Fruit fly (Drosophila melanogaster) whole organism, adult: Measurements from ENCODE around the gene nAChRbeta1.

Experiments
- CG11617 ChIP-seq: fragments of 200-800 bp; sonication (Bioruptor generic); optimal IDR thresholded peaks from 2 replicates; lab custom pipeline; 2017; ENCODE audit warnings: mild to moderate bottlenecking, missing biosample characterization, missing genetic modification reagents, missing genetic modification characterization
- CG12768 ChIP-seq: fragments of 200-800 bp; sonication (Bioruptor generic); optimal IDR thresholded peaks from 2 replicates; lab custom pipeline; 2017; ENCODE audit warnings: missing biosample characterization, missing genetic modification characterization, mild to moderate bottlenecking, moderate library complexity, missing genetic modification reagents
- CG14711 ChIP-seq: fragments of 200-800 bp; sonication (Bioruptor generic); optimal IDR thresholded peaks from 2 replicates; lab custom pipeline; 2018; ENCODE audit warnings: missing biosample characterization, mild to moderate bottlenecking, missing genetic modification characterization, moderate library complexity
- CG1620 ChIP-seq: fragments of 200-800 bp; sonication (Bioruptor generic); optimal IDR thresholded peaks from 2 replicates; lab custom pipeline; 2016; ENCODE audit warnings: missing biosample characterization, missing genetic modification characterization
- CG33017 ChIP-seq: fragments of 200-800 bp; sonication (Bioruptor generic); optimal IDR thresholded peaks from 2 replicates; lab custom pipeline; 2018; ENCODE audit warnings: missing biosample characterization, mild to moderate bottlenecking, missing genetic modification characterization, moderate library complexity
- CG5204 ChIP-seq: fragments of 200-800 bp; sonication (Bioruptor generic); optimal IDR thresholded peaks from 2 replicates; lab custom pipeline; 2016; ENCODE audit warnings: missing biosample characterization, missing genetic modification characterization
- CG7045 ChIP-seq: fragments of 200-800 bp; sonication (Bioruptor generic); optimal IDR thresholded peaks from 2 replicates; lab custom pipeline; 2017; ENCODE audit warnings: missing biosample characterization, mild to moderate bottlenecking, missing genetic modification characterization
- CG7101 ChIP-seq: fragments of 200-800 bp; sonication (Bioruptor generic); optimal IDR thresholded peaks from 2 replicates; lab custom pipeline; 2018; ENCODE audit warnings: missing biosample characterization, mild to moderate bottlenecking, missing genetic modification characterization, moderate library complexity
- Clk ChIP-seq: fragments of 200-800 bp; sonication (Bioruptor generic); optimal IDR thresholded peaks from 2 replicates; lab custom pipeline; 2017; ENCODE audit warnings: missing biosample characterization, missing genetic modification characterization
- Crg-1 ChIP-seq: fragments of 200-800 bp; sonication (Bioruptor generic); optimal IDR thresholded peaks from 2 replicates; lab custom pipeline; 2016; ENCODE audit warnings: missing biosample characterization, missing genetic modification characterization
- Hr96 ChIP-seq: fragments of 200-800 bp; sonication (Bioruptor generic); optimal IDR thresholded peaks from 2 replicates; lab custom pipeline; 2016; ENCODE audit warnings: missing biosample characterization, missing genetic modification characterization
- Mnt ChIP-seq: fragments of 200-800 bp; sonication (Bioruptor generic); optimal IDR thresholded peaks from 2 replicates; lab custom pipeline; 2016; ENCODE audit warnings: missing biosample characterization, mild to moderate bottlenecking, missing genetic modification characterization
- bab1 ChIP-seq: fragments of 200-800 bp; sonication (Bioruptor generic); optimal IDR thresholded peaks from 3 replicates; lab custom pipeline; 2019; ENCODE audit warnings: missing biosample characterization, mild to moderate bottlenecking, missing genetic modification characterization, moderate library complexity
- cic ChIP-seq: fragments of 200-800 bp; sonication (Bioruptor generic); optimal IDR thresholded peaks from 2 replicates; lab custom pipeline; 2017; ENCODE audit warnings: missing biosample characterization, mild to moderate bottlenecking, missing genetic modification characterization, moderate library complexity
- cnc ChIP-seq, 2 experiments: fragments of >200 bp; optimal IDR thresholded peaks; 2 replicates each; lab custom pipeline; 2017
- kay ChIP-seq: fragments of 200-800 bp; sonication (Bioruptor generic); peaks from one replicate; lab custom pipeline; 2016; ENCODE audit warnings: missing biosample characterization, missing genetic modification characterization, borderline replicate concordance
- ovo ChIP-seq: fragments of 200-800 bp; sonication (Bioruptor generic); optimal IDR thresholded peaks from 2 replicates; lab custom pipeline; 2016; ENCODE audit warnings: missing biosample characterization, missing genetic modification characterization
- pad ChIP-seq: fragments of 200-800 bp; sonication (Bioruptor generic); optimal IDR thresholded peaks from 3 replicates; lab custom pipeline; 2017; ENCODE audit warnings: missing biosample characterization, missing genetic modification characterization, mild to moderate bottlenecking, moderate library complexity, missing genetic modification reagents
- tj ChIP-seq: fragments of 200-800 bp; sonication (Bioruptor generic); optimal IDR thresholded peaks from 3 replicates; lab custom pipeline; 2017; ENCODE audit warnings: missing biosample characterization, mild to moderate bottlenecking, missing genetic modification characterization, moderate library complexity
- toe ChIP-seq: fragments of 200-800 bp; sonication (Bioruptor generic); optimal IDR thresholded peaks from 2 replicates; lab custom pipeline; 2016; ENCODE audit warnings: missing biosample characterization, missing genetic modification characterization

nAChRbeta1 gene

DNA sequence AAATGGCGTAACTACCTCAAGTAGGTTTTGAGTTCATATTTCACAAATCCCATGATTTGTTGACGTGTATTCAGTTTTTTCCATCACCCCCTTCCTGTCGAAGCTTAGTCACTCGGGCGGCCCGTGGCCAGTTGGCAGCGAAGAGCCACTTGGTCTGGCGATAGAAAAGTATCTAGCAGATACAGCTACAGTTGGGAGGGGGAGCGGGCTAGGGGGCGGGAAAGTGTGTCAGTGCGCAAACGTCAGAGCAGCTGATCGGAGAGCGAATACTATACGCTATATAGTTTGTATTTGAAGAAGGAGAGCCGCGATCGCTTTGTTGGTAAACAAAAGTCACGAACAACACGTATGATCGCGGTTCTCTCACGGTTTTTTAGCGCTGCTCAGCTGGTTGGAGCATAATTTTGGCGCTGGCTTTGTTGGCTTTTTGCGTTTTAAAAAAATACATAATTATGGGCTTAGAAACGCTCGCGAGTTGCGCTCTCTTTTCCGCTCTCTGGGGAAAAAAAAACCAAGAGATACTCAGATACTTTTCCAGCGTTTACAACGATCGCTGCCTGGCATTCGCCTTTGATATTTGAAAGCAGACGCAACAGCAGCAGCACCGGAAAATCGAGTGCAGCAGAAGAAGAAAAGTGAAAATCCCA lies 15.2 kb upstream of the nAChRbeta1 start:
- TF ChIP-seq CG7101 (tag; lab: Kevin White, UChicago) (peak; percentile 4), CG7045 (GFP tag; lab: Kevin White, UChicago) (peak; percentile 1), toe (peak; percentile 48), CG12768 (peak; percentile 79), tj (GFP tag; lab: Kevin White, UChicago) (peak; percentile 37), CG14711 (tag; lab: Kevin White, UChicago) (no peak), ovo (GFP tag; lab: Kevin White, UChicago) (peak; percentile 66), pad (GFP tag; lab: Kevin White, UChicago) (peak; percentile 8), kay (peak; percentile 100), CG1620 (GFP tag; lab: Kevin White, UChicago) (no peak), CG5204 (GFP tag; lab: Kevin White, UChicago) (no peak), cic (peak; percentile 93), Crg-1 (GFP tag; lab: Kevin White, UChicago) (no peak), CG33017 (tag; lab: Kevin White, UChicago) (no peak), cnc (optimal IDR thresholded peaks at IDR 0.05; lab: Kevin White, UChicago) (no peak), Mnt (peak; percentile 39), bab1 (peak; percentile 20), CG11617 (GFP tag; lab: Kevin White, UChicago) (no peak), Clk (GFP tag; lab: Kevin White, UChicago) (peak; percentile 29), Hr96 (GFP tag; lab: Kevin White, UChicago) (no peak)

DNA sequence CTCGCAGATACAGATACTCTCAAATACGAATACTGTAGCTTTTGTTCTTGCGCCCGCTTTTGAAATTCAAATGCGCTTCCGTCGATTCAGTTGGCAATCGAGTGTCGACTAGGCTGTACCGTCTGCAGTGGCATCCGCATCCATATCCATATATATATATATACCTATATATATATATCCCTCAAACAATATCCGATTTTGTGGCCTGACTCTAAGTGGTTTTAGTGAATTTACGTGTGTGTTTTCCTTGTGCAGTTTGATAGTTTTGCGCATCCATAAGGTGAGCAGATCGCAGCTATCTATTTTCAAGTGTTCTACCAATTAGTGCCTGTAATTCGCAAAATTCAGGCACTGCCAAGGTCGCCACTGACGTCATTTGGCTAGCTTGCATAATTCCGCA lies 14.6 kb upstream of the nAChRbeta1 start:
- TF ChIP-seq CG11617 (GFP tag; lab: Kevin White, UChicago) = no peak
- peak; percentile 93 for TF ChIP-seq kay
- TF ChIP-seq CG33017 (tag; lab: Kevin White, UChicago) = peak; percentile 24
- no peak for TF ChIP-seq Crg-1 (GFP tag; lab: Kevin White, UChicago)
- no peak for TF ChIP-seq Mnt
- no peak for TF ChIP-seq CG7045 (GFP tag; lab: Kevin White, UChicago)
- TF ChIP-seq CG14711 (tag; lab: Kevin White, UChicago) = no peak
- no peak for TF ChIP-seq Hr96 (GFP tag; lab: Kevin White, UChicago)
- no peak for TF ChIP-seq toe
- TF ChIP-seq CG7101 (tag; lab: Kevin White, UChicago) = peak; percentile 11
- no peak for TF ChIP-seq CG12768
- TF ChIP-seq CG1620 (GFP tag; lab: Kevin White, UChicago) = no peak
- TF ChIP-seq ovo (GFP tag; lab: Kevin White, UChicago) = no peak
- peak; percentile 23 for TF ChIP-seq CG5204 (GFP tag; lab: Kevin White, UChicago)
- no peak for TF ChIP-seq tj (GFP tag; lab: Kevin White, UChicago)

DNA sequence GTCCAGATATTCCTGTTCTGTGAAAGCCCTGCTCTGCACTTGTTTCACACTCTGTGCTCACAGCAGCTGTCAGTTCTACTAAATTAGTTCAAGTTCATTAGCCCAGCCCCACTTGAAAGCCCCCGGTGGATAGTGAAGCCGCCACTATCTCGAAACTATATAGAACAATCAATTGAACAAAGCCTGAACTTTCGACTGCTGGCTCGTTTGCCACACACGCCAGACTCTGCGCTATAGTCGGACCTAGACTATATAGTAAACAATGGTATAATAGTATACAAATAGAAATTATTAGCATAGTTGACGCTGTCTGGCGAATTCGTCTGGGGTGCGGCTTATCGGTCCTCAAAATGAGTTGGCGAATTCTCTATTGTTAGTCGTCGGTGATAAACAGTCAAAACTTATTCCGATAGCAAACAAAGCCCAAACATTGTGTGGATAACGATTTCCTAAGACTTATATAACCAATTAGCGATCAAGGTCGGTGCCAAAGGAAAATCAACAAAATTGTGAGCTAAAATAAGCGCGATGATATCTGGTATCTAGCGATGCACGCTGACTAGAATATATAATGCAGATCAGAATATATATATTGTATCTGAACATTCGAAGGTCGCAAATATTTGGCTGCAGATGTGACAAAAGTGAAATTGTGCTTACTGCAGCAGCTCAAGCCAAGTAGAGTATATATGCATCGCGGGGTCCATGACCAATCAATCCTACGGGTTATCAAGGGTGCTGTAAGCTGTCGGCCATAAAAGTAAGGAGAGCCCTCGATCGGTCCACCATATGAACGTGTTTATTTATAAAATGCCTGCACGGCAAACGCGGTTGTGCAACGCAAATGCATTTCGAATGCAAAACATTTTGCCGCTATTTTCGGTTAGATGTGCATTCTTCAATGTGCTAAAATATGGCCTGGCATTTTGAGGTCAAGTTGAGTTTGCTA lies 13.5 kb upstream of the nAChRbeta1 start:
- TF ChIP-seq CG12768 (peak; percentile 94), Mnt (peak; percentile 41), cnc (optimal IDR thresholded peaks at IDR 0.05; lab: Kevin White, UChicago) (peak; percentile 10 to 68), Hr96 (GFP tag; lab: Kevin White, UChicago) (peak; percentile 19), CG14711 (tag; lab: Kevin White, UChicago) (no peak), bab1 (no peak), tj (GFP tag; lab: Kevin White, UChicago) (no peak), toe (peak; percentile 24), ovo (GFP tag; lab: Kevin White, UChicago) (no peak), Clk (GFP tag; lab: Kevin White, UChicago) (no peak), CG7101 (tag; lab: Kevin White, UChicago) (peak; percentile 53), CG1620 (GFP tag; lab: Kevin White, UChicago) (peak; percentile 8), CG7045 (GFP tag; lab: Kevin White, UChicago) (peak; percentile 17), CG5204 (GFP tag; lab: Kevin White, UChicago) (peak; percentile 37), cic (peak; percentile 87), CG33017 (tag; lab: Kevin White, UChicago) (peak; percentile 39), kay (no peak)

DNA sequence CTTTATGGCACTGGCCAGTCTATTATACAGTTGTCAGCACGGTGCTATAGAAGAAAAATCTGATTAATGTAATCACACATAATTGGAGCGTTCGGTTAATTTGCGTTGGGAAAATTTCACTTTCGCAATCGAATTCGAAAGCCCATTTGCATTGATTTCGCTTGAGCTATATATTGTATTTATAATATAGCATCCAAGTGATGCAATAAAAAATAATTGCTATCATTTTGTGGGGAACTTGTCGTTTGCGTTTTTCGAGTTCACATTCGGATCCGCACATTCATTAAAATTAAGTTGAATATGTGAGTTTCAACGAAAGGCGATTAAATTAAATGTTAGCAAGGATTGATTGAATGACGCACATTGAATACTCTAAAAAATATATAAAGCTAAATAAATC lies 12.1 kb upstream of the nAChRbeta1 start:
- TF ChIP-seq kay (peak; percentile 74), cnc (optimal IDR thresholded peaks at IDR 0.05; lab: Kevin White, UChicago) (no peak)

DNA sequence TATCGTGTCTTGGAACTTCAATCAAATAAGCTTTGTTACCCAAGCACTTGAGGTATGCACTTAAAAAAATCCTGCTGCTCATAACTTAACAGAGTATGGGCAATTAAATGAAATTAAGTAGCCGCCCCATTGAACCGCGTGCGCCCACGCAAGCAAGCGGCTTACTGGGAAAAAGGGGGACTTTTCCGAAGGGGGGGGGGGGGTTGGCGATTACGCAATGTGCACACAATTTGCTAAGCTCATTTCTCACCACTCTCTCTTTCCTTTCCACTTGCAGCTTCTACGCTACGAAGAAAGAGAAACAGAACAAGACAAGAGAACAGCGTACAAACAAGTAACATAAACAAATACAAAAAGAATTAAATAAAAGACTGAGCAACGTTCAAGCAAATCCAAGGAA lies 11.6 kb upstream of the nAChRbeta1 start:
- TF ChIP-seq toe = no peak
- TF ChIP-seq CG5204 (GFP tag; lab: Kevin White, UChicago) = no peak
- no peak for TF ChIP-seq kay
- TF ChIP-seq pad (GFP tag; lab: Kevin White, UChicago) = no peak
- TF ChIP-seq Hr96 (GFP tag; lab: Kevin White, UChicago) = no peak
- no peak for TF ChIP-seq ovo (GFP tag; lab: Kevin White, UChicago)
- TF ChIP-seq CG11617 (GFP tag; lab: Kevin White, UChicago) = no peak
- TF ChIP-seq CG7101 (tag; lab: Kevin White, UChicago) = no peak
- TF ChIP-seq CG7045 (GFP tag; lab: Kevin White, UChicago) = no peak
- TF ChIP-seq CG14711 (tag; lab: Kevin White, UChicago) = no peak
- no peak for TF ChIP-seq cnc (optimal IDR thresholded peaks at IDR 0.05; lab: Kevin White, UChicago)
- TF ChIP-seq Clk (GFP tag; lab: Kevin White, UChicago) = no peak
- TF ChIP-seq bab1 = no peak
- no peak for TF ChIP-seq CG12768
- TF ChIP-seq Crg-1 (GFP tag; lab: Kevin White, UChicago) = no peak
- TF ChIP-seq CG33017 (tag; lab: Kevin White, UChicago) = no peak
- TF ChIP-seq cic = no peak
- TF ChIP-seq CG1620 (GFP tag; lab: Kevin White, UChicago) = no peak
- TF ChIP-seq Mnt = no peak
